Fruit fly (Drosophila melanogaster) whole organism, embryonic: Measurements from ENCODE around the gene Ptp36E.
A peak's percentile ranks its signal among the peaks of the same experiment; 100 is the strongest.

Experiments
- BtbVII ChIP-seq: fragments of 200-800 bp; sonication (Bioruptor generic); optimal IDR thresholded peaks from 3 replicates; lab custom pipeline; 2017; ENCODE audit warnings: missing biosample characterization, mild to moderate bottlenecking, missing genetic modification characterization
- CG10321 ChIP-seq: fragments of 200-800 bp; sonication (Bioruptor generic); IDR thresholded peaks from 2 replicates; pipeline ENCODE4 v1.3.6; 2022; ENCODE audit warnings: missing biosample characterization, missing genetic modification characterization
- CG11085 ChIP-seq: fragments of 200-800 bp; sonication (Bioruptor generic); IDR thresholded peaks from 2 replicates; pipeline ENCODE4 v1.3.6; 2022; ENCODE audit warnings: missing biosample characterization, missing genetic modification characterization
- CG11398 ChIP-seq: fragments of 200-800 bp; sonication (Bioruptor generic); optimal IDR thresholded peaks from 2 replicates; lab custom pipeline; 2016; ENCODE audit warnings: missing biosample characterization, missing genetic modification characterization
- CG11696 ChIP-seq: fragments of 200-800 bp; sonication (Bioruptor generic); IDR thresholded peaks from 2 replicates; pipeline ENCODE4 v1.3.6; 2022; ENCODE audit warnings: missing biosample characterization, missing genetic modification characterization
- CG13775 ChIP-seq: fragments of 200-800 bp; sonication (Bioruptor generic); optimal IDR thresholded peaks from 3 replicates; lab custom pipeline; 2017; ENCODE audit warnings: missing biosample characterization, mild to moderate bottlenecking, missing genetic modification characterization
- CG14441 ChIP-seq: fragments of 200-800 bp; sonication (Bioruptor generic); IDR thresholded peaks from 2 replicates; pipeline ENCODE4 v1.3.6; 2022; ENCODE audit warnings: missing biosample characterization, missing genetic modification characterization
- CG15479 ChIP-seq: fragments of 200-800 bp; sonication (Bioruptor generic); optimal IDR thresholded peaks from 3 replicates; lab custom pipeline; 2019; ENCODE audit warnings: missing biosample characterization, mild to moderate bottlenecking, missing genetic modification characterization, moderate library complexity
- CG15696 ChIP-seq: fragments of 200-800 bp; sonication (Bioruptor generic); optimal IDR thresholded peaks from 2 replicates; lab custom pipeline; 2019; ENCODE audit warnings: missing biosample characterization, mild to moderate bottlenecking, missing genetic modification characterization, moderate library complexity
- CG16813 ChIP-seq: fragments of 200-800 bp; sonication (Bioruptor generic); IDR thresholded peaks from 3 replicates; pipeline ENCODE4 v1.3.6; 2022; ENCODE audit warnings: missing biosample characterization, missing genetic modification characterization; ENCODE audit not compliant: partially characterized antibody
- CG16815 ChIP-seq: fragments of 200-800 bp; sonication (Bioruptor generic); optimal IDR thresholded peaks from 3 replicates; lab custom pipeline; 2017; ENCODE audit warnings: missing biosample characterization, mild to moderate bottlenecking, missing genetic modification characterization
- CG17385 ChIP-seq: fragments of 200-800 bp; sonication (Bioruptor generic); optimal IDR thresholded peaks from 3 replicates; lab custom pipeline; 2018; ENCODE audit warnings: missing biosample characterization, mild to moderate bottlenecking, missing genetic modification characterization
- CG1792 ChIP-seq: fragments of 200-800 bp; sonication (Bioruptor generic); optimal IDR thresholded peaks from 2 replicates; lab custom pipeline; 2016; ENCODE audit warnings: missing biosample characterization, missing genetic modification characterization
- CG2712 ChIP-seq: fragments of 200-800 bp; optimal IDR thresholded peaks from 3 replicates; lab custom pipeline; 2019; ENCODE audit warnings: missing biosample characterization, mild to moderate bottlenecking, missing genetic modification characterization, moderate library complexity
- CG2875 ChIP-seq: fragments of 200-800 bp; sonication (Bioruptor generic); optimal IDR thresholded peaks from 2 replicates; lab custom pipeline; 2017; ENCODE audit warnings: missing biosample characterization, mild to moderate bottlenecking, missing genetic modification characterization, missing genetic modification reagents
- CG32772 ChIP-seq: fragments of 200-800 bp; sonication (Bioruptor generic); IDR thresholded peaks from 2 replicates; pipeline ENCODE4 v1.3.6; 2022; ENCODE audit warnings: missing biosample characterization, missing genetic modification characterization
- CG3995 ChIP-seq: fragments of 200-800 bp; sonication (Bioruptor generic); optimal IDR thresholded peaks from 3 replicates; lab custom pipeline; 2016; ENCODE audit warnings: missing biosample characterization, missing genetic modification characterization
- CG4617 ChIP-seq: fragments of 200-800 bp; sonication (Bioruptor generic); optimal IDR thresholded peaks from 3 replicates; lab custom pipeline; 2016; ENCODE audit warnings: missing biosample characterization, missing genetic modification characterization, borderline replicate concordance
- CG4730 ChIP-seq: fragments of 200-800 bp; sonication (Bioruptor generic); IDR thresholded peaks from 2 replicates; pipeline ENCODE4 v1.3.6; 2022; ENCODE audit warnings: missing biosample characterization, missing genetic modification characterization
- CG7963 ChIP-seq: fragments of 200-800 bp; sonication (Bioruptor generic); IDR thresholded peaks from 3 replicates; pipeline ENCODE4 v1.3.6; 2022; ENCODE audit warnings: missing biosample characterization, missing genetic modification characterization; ENCODE audit not compliant: partially characterized antibody
- CG8388 ChIP-seq: fragments of 200-800 bp; sonication (Bioruptor generic); optimal IDR thresholded peaks from 2 replicates; lab custom pipeline; 2019; ENCODE audit warnings: missing biosample characterization, mild to moderate bottlenecking, missing genetic modification characterization, moderate library complexity
- CG9437 ChIP-seq: fragments of 200-800 bp; sonication (Bioruptor generic); optimal IDR thresholded peaks from 2 replicates; lab custom pipeline; 2018; ENCODE audit warnings: missing biosample characterization, mild to moderate bottlenecking, missing genetic modification characterization
- CG9609 ChIP-seq: fragments of 200-800 bp; sonication (Bioruptor generic); optimal IDR thresholded peaks from 3 replicates; lab custom pipeline; 2016; ENCODE audit warnings: missing biosample characterization, missing genetic modification characterization
- CG9817 ChIP-seq: fragments of 200-800 bp; sonication (Bioruptor generic); optimal IDR thresholded peaks from 2 replicates; lab custom pipeline; 2018; ENCODE audit warnings: missing biosample characterization, mild to moderate bottlenecking, missing genetic modification characterization, moderate library complexity
- CHES-1-like ChIP-seq: fragments of 200-800 bp; sonication (Bioruptor generic); optimal IDR thresholded peaks from 2 replicates; lab custom pipeline; 2016; ENCODE audit warnings: missing biosample characterization, missing genetic modification characterization
- D19A ChIP-seq: fragments of 200-800 bp; optimal IDR thresholded peaks from 3 replicates; lab custom pipeline; 2019; ENCODE audit warnings: missing biosample characterization, mild to moderate bottlenecking, missing genetic modification characterization, moderate library complexity
- Dp ChIP-seq: fragments of 200-800 bp; sonication (Bioruptor generic); optimal IDR thresholded peaks from 2 replicates; lab custom pipeline; 2018; ENCODE audit warnings: missing biosample characterization, mild to moderate bottlenecking, missing genetic modification characterization, moderate library complexity
- Ptx1 ChIP-seq: fragments of 200-800 bp; sonication (Bioruptor generic); IDR thresholded peaks from 2 replicates; pipeline ENCODE4 v1.3.6; 2022; ENCODE audit warnings: missing biosample characterization, missing genetic modification characterization
- Side ChIP-seq: fragments of 200-800 bp; sonication (Bioruptor generic); optimal IDR thresholded peaks from 2 replicates; lab custom pipeline; 2016; ENCODE audit warnings: missing biosample characterization, missing genetic modification characterization
- Sin3A ChIP-seq: fragments of >200 bp; optimal IDR thresholded peaks from 2 replicates; lab custom pipeline; 2018
- TFAM ChIP-seq: fragments of 200-800 bp; sonication (Bioruptor generic); optimal IDR thresholded peaks from 2 replicates; lab custom pipeline; 2017; ENCODE audit warnings: missing biosample characterization, missing genetic modification characterization, inconsistent platforms
- Vsx1 ChIP-seq: fragments of 200-800 bp; sonication (Bioruptor generic); optimal IDR thresholded peaks from 2 replicates; lab custom pipeline; 2017; ENCODE audit warnings: missing biosample characterization, mild to moderate bottlenecking, missing genetic modification characterization, missing genetic modification reagents
- YL-1 ChIP-seq: fragments of 200-800 bp; sonication (Bioruptor generic); optimal IDR thresholded peaks from 3 replicates; lab custom pipeline; 2017; ENCODE audit warnings: missing biosample characterization, mild to moderate bottlenecking, missing genetic modification characterization
- corto ChIP-seq: fragments of 200-800 bp; sonication (Bioruptor generic); optimal IDR thresholded peaks from 2 replicates; lab custom pipeline; 2016; ENCODE audit warnings: missing biosample characterization, mild to moderate bottlenecking, missing genetic modification characterization, moderate library complexity
- dmrt11E ChIP-seq: fragments of 200-800 bp; sonication (Bioruptor generic); optimal IDR thresholded peaks from 3 replicates; lab custom pipeline; 2018; ENCODE audit warnings: missing biosample characterization, mild to moderate bottlenecking, missing genetic modification characterization, moderate library complexity
- gfzf ChIP-seq: fragments of 200-800 bp; sonication (Bioruptor generic); optimal IDR thresholded peaks from 2 replicates; lab custom pipeline; 2016; ENCODE audit warnings: missing biosample characterization, mild to moderate bottlenecking, missing genetic modification characterization, moderate library complexity
- grn ChIP-seq: fragments of 200-800 bp; sonication (Bioruptor generic); optimal IDR thresholded peaks from 3 replicates; lab custom pipeline; 2017; ENCODE audit warnings: missing biosample characterization, missing genetic modification characterization
- jing ChIP-seq: fragments of 200-800 bp; sonication (Bioruptor generic); optimal IDR thresholded peaks from 2 replicates; lab custom pipeline; 2018; ENCODE audit warnings: missing biosample characterization, mild to moderate bottlenecking, missing genetic modification characterization
- ken ChIP-seq: fragments of 200-800 bp; sonication (Bioruptor generic); IDR thresholded peaks from 3 replicates; pipeline ENCODE4 v1.3.6; 2022; ENCODE audit warnings: missing biosample characterization, missing genetic modification characterization
- knrl ChIP-seq: fragments of 200-800 bp; sonication (Bioruptor generic); IDR thresholded peaks from 3 replicates; pipeline ENCODE4 v1.3.6; 2022; ENCODE audit warnings: missing biosample characterization, missing genetic modification characterization; ENCODE audit not compliant: partially characterized antibody
- mam ChIP-seq: fragments of 200-800 bp; sonication (Bioruptor generic); optimal IDR thresholded peaks from 3 replicates; lab custom pipeline; 2016; ENCODE audit warnings: missing biosample characterization, missing genetic modification characterization
- nerfin-1 ChIP-seq: fragments of 200-800 bp; sonication (Bioruptor generic); optimal IDR thresholded peaks from 3 replicates; lab custom pipeline; 2019; ENCODE audit warnings: missing biosample characterization, mild to moderate bottlenecking, missing genetic modification characterization, moderate library complexity
- p53 ChIP-seq: fragments of 200-800 bp; sonication (Bioruptor generic); optimal IDR thresholded peaks from 2 replicates; lab custom pipeline; 2016; ENCODE audit warnings: missing biosample characterization, missing genetic modification characterization
- pros ChIP-seq: fragments of 200-800 bp; sonication (Bioruptor generic); optimal IDR thresholded peaks from 3 replicates; lab custom pipeline; 2019; ENCODE audit warnings: missing biosample characterization, mild to moderate bottlenecking, missing genetic modification characterization, moderate library complexity
- slou ChIP-seq: fragments of 200-800 bp; sonication (Bioruptor generic); optimal IDR thresholded peaks from 3 replicates; lab custom pipeline; 2016; ENCODE audit warnings: missing biosample characterization, missing genetic modification characterization
- so ChIP-seq: fragments of 200-800 bp; sonication (Bioruptor generic); IDR thresholded peaks from 3 replicates; pipeline ENCODE4 v1.3.6; 2022; ENCODE audit warnings: missing biosample characterization, missing genetic modification characterization
- stc ChIP-seq: fragments of 200-800 bp; sonication (Bioruptor generic); IDR thresholded peaks from 2 replicates; pipeline ENCODE4 v1.3.6; 2022; ENCODE audit warnings: missing biosample characterization, missing genetic modification characterization
- ttk ChIP-seq: fragments of 200-800 bp; sonication (Bioruptor generic); IDR thresholded peaks from 2 replicates; pipeline ENCODE4 v2.1.2; 2022; ENCODE audit warnings: missing biosample characterization, missing genetic modification characterization
- usp ChIP-seq: fragments of >200 bp; optimal IDR thresholded peaks from 2 replicates; lab custom pipeline; 2017; ENCODE audit warnings: missing biosample characterization, missing genetic modification characterization
- wdn ChIP-seq: fragments of 200-800 bp; sonication (Bioruptor generic); IDR thresholded peaks from 2 replicates; pipeline ENCODE4 v1.3.6; 2022; ENCODE audit warnings: missing biosample characterization, missing genetic modification characterization

The Ptp36E gene

dm6 chr2L:18148552-18149219 is 36.1 kb downstream of the Ptp36E start (continued):
- TF ChIP-seq grn (GFP tag; lab: Kevin White, UChicago) (peak; percentile 80), mam (GFP tag; lab: Kevin White, UChicago) (no peak), CG16813 (no peak), jing (peak; percentile 22), usp (GFP tag; lab: Kevin White, UChicago) (no peak), CG13775 (GFP tag; lab: Kevin White, UChicago) (peak; percentile 33), CG11696 (GFP tag; lab: Robert Waterston, UW) (no peak), CG4730 (GFP tag; lab: Robert Waterston, UW) (no peak), CG10321 (no peak; the same call in 1 of the 2 replicates), BtbVII (GFP tag; lab: Kevin White, UChicago) (peak; percentile 75), CG9817 (tag; lab: Kevin White, UChicago) (peak; percentile 4), corto (GFP tag; lab: Kevin White, UChicago) (no peak), Ptx1 (GFP tag; lab: Robert Waterston, UW) (0 out of 2 replicates have a peak, but pooled peaks have one; percentile 15), CG15696 (tag; lab: Kevin White, UChicago) (peak; percentile 52), CG15479 (peak; percentile 46), so (GFP tag; lab: Robert Waterston, UW) (peak; percentile 82; the same call in 2 of the 3 replicates), YL-1 (peak; percentile 42), p53 (GFP tag; lab: Kevin White, UChicago) (no peak), slou (GFP tag; lab: Kevin White, UChicago) (peak; percentile 27), CG1792 (peak; percentile 16), ttk (no peak), gfzf (GFP tag; lab: Kevin White, UChicago) (no peak), CG11085 (GFP tag; lab: Robert Waterston, UW) (no peak), TFAM (GFP tag; lab: Kevin White, UChicago) (peak; percentile 43), CG2875 (GFP tag; lab: Kevin White, UChicago) (peak; percentile 69), ken (peak; percentile 37; the same call in 1 of the 3 replicates), pros (GFP tag; lab: Kevin White, UChicago) (no peak), CG3995 (peak; percentile 11), CG7963 (GFP tag; lab: Robert Waterston, UW) (no peak), CG32772 (GFP tag; lab: Robert Waterston, UW) (no peak), CG11398 (GFP tag; lab: Kevin White, UChicago) (peak; percentile 72), CG16815 (GFP tag; lab: Kevin White, UChicago) (no peak), CHES-1-like (GFP tag; lab: Kevin White, UChicago) (peak; percentile 67), Side (GFP tag; lab: Kevin White, UChicago) (peak; percentile 49), Dp (GFP tag; lab: Kevin White, UChicago) (no peak), knrl (GFP tag; lab: Robert Waterston, UW) (no peak), wdn (GFP tag; lab: Robert Waterston, UW) (0 out of 2 replicates have a peak, but pooled peaks have one; percentile 13), CG9609 (no peak), CG17385 (GFP tag; lab: Kevin White, UChicago) (peak; percentile 69), dmrt11E (tag; lab: Kevin White, UChicago) (peak; percentile 63), CG8388 (GFP tag; lab: Kevin White, UChicago) (peak; percentile 10), stc (peak; percentile 49; the same call in 1 of the 2 replicates), CG2712 (tag; lab: Kevin White, UChicago) (peak; percentile 44), nerfin-1 (tag; lab: Kevin White, UChicago) (peak; percentile 66), CG9437 (GFP tag; lab: Kevin White, UChicago) (no peak), CG4617 (no peak), CG14441 (GFP tag; lab: Robert Waterston, UW) (peak; percentile 47; the same call in 1 of the 2 replicates), Vsx1 (GFP tag; lab: Kevin White, UChicago) (peak; percentile 82), Sin3A (lab: Kevin White, UChicago) (no peak), D19A (peak; percentile 7)
